Fruit fly (Drosophila melanogaster): ENCODE data around the gene LysX.

- no peak for TF ChIP-seq h (optimal IDR thresholded peaks at IDR 0.05)
- no peak for TF ChIP-seq psq (optimal IDR thresholded peaks at IDR 0.05)
- TF ChIP-seq Myc (optimal IDR thresholded peaks at IDR 0.05): no peak
- no peak for TF ChIP-seq ttk (optimal IDR thresholded peaks at IDR 0.05)
- TF ChIP-seq Sin3A (optimal IDR thresholded peaks at IDR 0.05): no peak
Measured at dm6 chr3L:1149230-1149629, 45.9 kb downstream of the LysX start.
